Fruit fly (Drosophila melanogaster) whole organism, prepupa: ENCODE measurements around the gene Vlet.

Experiments used
- CG10631 ChIP-seq: fragments of 200-800 bp; sonication (Bioruptor generic); optimal IDR thresholded peaks from 2 replicates; lab custom pipeline; 2016; ENCODE audit warnings: missing biosample characterization, missing genetic modification characterization
- CG10669 ChIP-seq: fragments of 200-800 bp; sonication (Bioruptor generic); optimal IDR thresholded peaks from 3 replicates; lab custom pipeline; 2018; ENCODE audit warnings: missing biosample characterization, mild to moderate bottlenecking, missing genetic modification characterization, moderate library complexity
- CG11762 ChIP-seq: fragments of 200-800 bp; sonication (Bioruptor generic); optimal IDR thresholded peaks from 3 replicates; lab custom pipeline; 2016; ENCODE audit warnings: missing biosample characterization, missing genetic modification characterization; ENCODE audit not compliant: insufficient read depth
- CG11902 ChIP-seq: fragments of 200-800 bp; sonication (Bioruptor generic); optimal IDR thresholded peaks from 3 replicates; lab custom pipeline; 2016; ENCODE audit warnings: missing biosample characterization, missing genetic modification characterization
- CG15336 ChIP-seq: fragments of 200-800 bp; sonication (Bioruptor generic); IDR thresholded peaks from 2 replicates; pipeline ENCODE4 v1.3.6; 2022; ENCODE audit warnings: missing biosample characterization, missing genetic modification characterization
- CG1621 ChIP-seq: fragments of 200-800 bp; sonication (Bioruptor generic); optimal IDR thresholded peaks from 3 replicates; lab custom pipeline; 2018; ENCODE audit warnings: missing biosample characterization, mild to moderate bottlenecking, missing genetic modification characterization
- CG16779 ChIP-seq: fragments of 200-800 bp; sonication (Bioruptor generic); optimal IDR thresholded peaks from 3 replicates; lab custom pipeline; 2017; ENCODE audit warnings: missing biosample characterization, mild to moderate bottlenecking, missing genetic modification characterization
- CG3032 ChIP-seq: fragments of 200-800 bp; optimal IDR thresholded peaks from 2 replicates; lab custom pipeline; 2019; ENCODE audit warnings: missing biosample characterization, mild to moderate bottlenecking, missing genetic modification characterization, moderate library complexity
- CG31627 ChIP-seq: fragments of 200-800 bp; sonication (Bioruptor generic); optimal IDR thresholded peaks from 3 replicates; lab custom pipeline; 2016; ENCODE audit warnings: missing biosample characterization, missing genetic modification characterization
- CG32006 ChIP-seq: fragments of 200-800 bp; sonication (Bioruptor generic); optimal IDR thresholded peaks from 3 replicates; lab custom pipeline; 2017; ENCODE audit warnings: missing biosample characterization, mild to moderate bottlenecking, missing genetic modification characterization
- CG34406 ChIP-seq: fragments of 200-800 bp; sonication (Bioruptor generic); optimal IDR thresholded peaks from 3 replicates; lab custom pipeline; 2016; ENCODE audit warnings: missing biosample characterization, missing genetic modification characterization
- CG4318 ChIP-seq: fragments of 200-800 bp; sonication (Bioruptor generic); optimal IDR thresholded peaks from 3 replicates; lab custom pipeline; 2017; ENCODE audit warnings: missing biosample characterization, mild to moderate bottlenecking, missing genetic modification characterization
- CG6163 ChIP-seq: fragments of 200-800 bp; sonication (Bioruptor generic); IDR thresholded peaks from 3 replicates; pipeline ENCODE4 v1.3.6; 2022; ENCODE audit warnings: missing biosample characterization, missing genetic modification characterization
- CG6276 ChIP-seq: fragments of 200-800 bp; sonication (Bioruptor generic); optimal IDR thresholded peaks from 2 replicates; lab custom pipeline; 2017; ENCODE audit warnings: missing biosample characterization, mild to moderate bottlenecking, missing genetic modification characterization
- CG6792 ChIP-seq: fragments of 200-800 bp; sonication (Bioruptor generic); optimal IDR thresholded peaks from 3 replicates; lab custom pipeline; 2016; ENCODE audit warnings: missing biosample characterization, missing genetic modification characterization
- CG6808 ChIP-seq: fragments of 200-800 bp; sonication (Bioruptor generic); optimal IDR thresholded peaks from 3 replicates; lab custom pipeline; 2017; ENCODE audit warnings: missing biosample characterization, missing genetic modification characterization, mild to moderate bottlenecking, moderate library complexity, missing genetic modification reagents
- CG6854 ChIP-seq: fragments of 200-800 bp; sonication (Bioruptor generic); optimal IDR thresholded peaks from 2 replicates; lab custom pipeline; 2017; ENCODE audit warnings: missing biosample characterization, mild to moderate bottlenecking, missing genetic modification characterization
- CG7368 ChIP-seq: fragments of 200-800 bp; sonication (Bioruptor generic); optimal IDR thresholded peaks from 3 replicates; lab custom pipeline; 2016; ENCODE audit warnings: missing biosample characterization, missing genetic modification characterization
- CG8119 ChIP-seq: fragments of 200-800 bp; sonication (Bioruptor generic); IDR thresholded peaks from 3 replicates; pipeline ENCODE4 v1.3.6; 2022; ENCODE audit warnings: missing biosample characterization, missing genetic modification characterization
- CG8319 ChIP-seq: fragments of 200-800 bp; sonication (Bioruptor generic); optimal IDR thresholded peaks from 3 replicates; lab custom pipeline; 2016; ENCODE audit warnings: missing biosample characterization, missing genetic modification characterization
- CG9139 ChIP-seq: fragments of 200-800 bp; sonication (Bioruptor generic); optimal IDR thresholded peaks from 3 replicates; lab custom pipeline; 2017; ENCODE audit warnings: missing biosample characterization, mild to moderate bottlenecking, missing genetic modification characterization
- Eip75B ChIP-seq: fragments of 200-800 bp; sonication (Bioruptor generic); optimal IDR thresholded peaks from 3 replicates; lab custom pipeline; 2016; ENCODE audit warnings: missing biosample characterization, missing genetic modification characterization
- Eip78C ChIP-seq: fragments of 200-800 bp; sonication (Bioruptor generic); peaks from one replicate; lab custom pipeline; 2016; ENCODE audit warnings: missing biosample characterization, missing genetic modification characterization
- Ets21C ChIP-seq: fragments of 200-800 bp; sonication (Bioruptor generic); optimal IDR thresholded peaks from 3 replicates; lab custom pipeline; 2016; ENCODE audit warnings: missing biosample characterization, missing genetic modification characterization
- Ets96B ChIP-seq: fragments of 200-800 bp; optimal IDR thresholded peaks from 2 replicates; lab custom pipeline; 2019; ENCODE audit warnings: missing biosample characterization, mild to moderate bottlenecking, missing genetic modification characterization, moderate library complexity
- Gug ChIP-seq: fragments of 200-800 bp; sonication (Bioruptor generic); IDR thresholded peaks from 2 replicates; pipeline ENCODE4 v1.3.6; 2022; ENCODE audit warnings: missing biosample characterization, missing genetic modification characterization
- Hr38 ChIP-seq: sonication (Bioruptor generic); optimal IDR thresholded peaks from 2 replicates; lab custom pipeline; 2016; ENCODE audit warnings: missing biosample characterization, missing genetic modification characterization
- Hr39 ChIP-seq: fragments of 200-800 bp; sonication (Bioruptor generic); optimal IDR thresholded peaks from 2 replicates; lab custom pipeline; 2016; ENCODE audit warnings: missing biosample characterization, missing genetic modification characterization
- Lpt ChIP-seq: fragments of 200-800 bp; sonication (Bioruptor generic); optimal IDR thresholded peaks from 3 replicates; lab custom pipeline; 2016; ENCODE audit warnings: missing biosample characterization, missing genetic modification characterization
- Met ChIP-seq: fragments of 200-800 bp; sonication (Bioruptor generic); optimal IDR thresholded peaks from 3 replicates; lab custom pipeline; 2016; ENCODE audit warnings: missing biosample characterization, missing genetic modification characterization
- OdsH ChIP-seq: fragments of 200-800 bp; sonication (Bioruptor generic); optimal IDR thresholded peaks from 3 replicates; lab custom pipeline; 2016; ENCODE audit warnings: missing biosample characterization, missing genetic modification characterization
- Sox102F ChIP-seq: fragments of 200-800 bp; sonication (Bioruptor generic); optimal IDR thresholded peaks from 2 replicates; lab custom pipeline; 2016; ENCODE audit warnings: missing biosample characterization, mild to moderate bottlenecking, missing genetic modification characterization
- Sox14 ChIP-seq: fragments of 200-800 bp; sonication (Bioruptor generic); optimal IDR thresholded peaks from 3 replicates; lab custom pipeline; 2016; ENCODE audit warnings: missing biosample characterization, missing genetic modification characterization
- Sox15 ChIP-seq: fragments of 200-800 bp; sonication (Bioruptor generic); optimal IDR thresholded peaks from 3 replicates; lab custom pipeline; 2016; ENCODE audit warnings: missing biosample characterization, missing genetic modification characterization
- achi ChIP-seq: fragments of 200-800 bp; sonication (Bioruptor generic); optimal IDR thresholded peaks from 3 replicates; lab custom pipeline; 2016; ENCODE audit warnings: missing biosample characterization, missing genetic modification characterization
- acj6 ChIP-seq: fragments of 200-800 bp; sonication (Bioruptor generic); optimal IDR thresholded peaks from 3 replicates; lab custom pipeline; 2016; ENCODE audit warnings: missing biosample characterization, missing genetic modification characterization
- cyc ChIP-seq: fragments of 200-800 bp; sonication (Bioruptor generic); optimal IDR thresholded peaks from 3 replicates; lab custom pipeline; 2016; ENCODE audit warnings: missing biosample characterization, missing genetic modification characterization
- dac ChIP-seq: fragments of 200-800 bp; sonication (Bioruptor generic); optimal IDR thresholded peaks from 2 replicates; lab custom pipeline; 2017; ENCODE audit warnings: missing biosample characterization, mild to moderate bottlenecking, missing genetic modification characterization
- dsx ChIP-seq: fragments of 200-800 bp; optimal IDR thresholded peaks from 3 replicates; lab custom pipeline; 2019; ENCODE audit warnings: missing biosample characterization, mild to moderate bottlenecking, missing genetic modification characterization, moderate library complexity; ENCODE audit not compliant: poor library complexity, severe bottlenecking
- eg ChIP-seq: fragments of 200-800 bp; sonication (Bioruptor generic); IDR thresholded peaks from 3 replicates; pipeline ENCODE4 v1.3.6; 2022; ENCODE audit warnings: missing biosample characterization, missing genetic modification characterization
- esn ChIP-seq: fragments of 200-800 bp; sonication (Bioruptor generic); optimal IDR thresholded peaks from 2 replicates; lab custom pipeline; 2016; ENCODE audit warnings: missing biosample characterization, mild to moderate bottlenecking, missing genetic modification characterization, moderate library complexity
- fd59A ChIP-seq: fragments of 200-800 bp; sonication (Bioruptor generic); optimal IDR thresholded peaks from 2 replicates; lab custom pipeline; 2017; ENCODE audit warnings: missing biosample characterization, mild to moderate bottlenecking, missing genetic modification characterization, missing genetic modification reagents
- fd85E ChIP-seq: fragments of 200-800 bp; sonication (Bioruptor generic); optimal IDR thresholded peaks from 3 replicates; lab custom pipeline; 2016; ENCODE audit warnings: missing biosample characterization, missing genetic modification characterization
- fkh ChIP-seq: fragments of 200-800 bp; sonication (Bioruptor generic); optimal IDR thresholded peaks from 3 replicates; lab custom pipeline; 2017; ENCODE audit warnings: missing biosample characterization, mild to moderate bottlenecking, missing genetic modification characterization, moderate library complexity
- lz ChIP-seq: fragments of 200-800 bp; sonication (Bioruptor generic); optimal IDR thresholded peaks from 3 replicates; lab custom pipeline; 2016; ENCODE audit warnings: missing biosample characterization, missing genetic modification characterization
- net ChIP-seq: fragments of 200-800 bp; sonication (Bioruptor generic); optimal IDR thresholded peaks from 3 replicates; lab custom pipeline; 2016; ENCODE audit warnings: missing biosample characterization, missing genetic modification characterization
- pdm3 ChIP-seq: fragments of 200-800 bp; sonication (Bioruptor generic); optimal IDR thresholded peaks from 3 replicates; lab custom pipeline; 2016; ENCODE audit warnings: missing biosample characterization, missing genetic modification characterization
- salr ChIP-seq, 2 experiments: fragments of 200-800 bp; sonication (Bioruptor generic); optimal IDR thresholded peaks; 3 replicates each; lab custom pipeline; 2016 to 2018; ENCODE audit warnings: missing biosample characterization in 2 of 2, missing genetic modification characterization in 2 of 2, mild to moderate bottlenecking in 1 of 2
- spab ChIP-seq: fragments of 200-800 bp; sonication (Bioruptor generic); optimal IDR thresholded peaks from 2 replicates; lab custom pipeline; 2017; ENCODE audit warnings: missing biosample characterization, mild to moderate bottlenecking, missing genetic modification characterization, missing genetic modification reagents
- ss ChIP-seq, 2 experiments: fragments of 200-800 bp; sonication (Bioruptor generic); optimal IDR thresholded peaks; 2 replicates in 1 of 2; 3 replicates in 1 of 2; lab custom pipeline; 2017 to 2018; ENCODE audit warnings: mild to moderate bottlenecking in 2 of 2, missing biosample characterization in 2 of 2, missing genetic modification characterization in 2 of 2, moderate library complexity in 1 of 2
- svp ChIP-seq: fragments of 200-800 bp; sonication (Bioruptor generic); peaks from one replicate; lab custom pipeline; 2016; ENCODE audit warnings: missing biosample characterization, missing genetic modification characterization

Gene Vlet

dm6 chrX:11678539-11679040 lies at the start of gene Vlet, which contains the start of gene bif:
TSS of gene Vlet (minus strand) at chrX:11678589.
TSS of gene bif (plus strand) at chrX:11678970.
- TF ChIP-seq CG10669 (GFP tag; lab: Kevin White, UChicago) (peak; percentile 51), CG4318 (GFP tag; lab: Kevin White, UChicago) (peak; percentile 48), Eip75B (GFP tag; lab: Kevin White, UChicago) (no peak), Sox14 (peak; percentile 47), Ets96B (tag; lab: Kevin White, UChicago) (peak; percentile 31), CG15336 (GFP tag; lab: Robert Waterston, UW) (peak; percentile 43; the same call in 1 of the 2 replicates), Eip78C (GFP tag; lab: Kevin White, UChicago) (peak; percentile 46), cyc (GFP tag; lab: Kevin White, UChicago) (peak; percentile 38), salr (GFP tag; optimal IDR thresholded peaks at IDR 0.05; lab: Kevin White, UChicago) (peak in 1 of 2 experiments; percentile 16), CG31627 (peak; percentile 60), net (GFP tag; lab: Kevin White, UChicago) (peak; percentile 36), Lpt (GFP tag; lab: Kevin White, UChicago) (no peak), CG7368 (GFP tag; lab: Kevin White, UChicago) (peak; percentile 48), CG6854 (GFP tag; lab: Kevin White, UChicago) (no peak), Met (GFP tag; lab: Kevin White, UChicago) (no peak), svp (GFP tag; lab: Kevin White, UChicago) (peak; percentile 81), CG16779 (tag; lab: Kevin White, UChicago) (no peak), dsx (GFP tag; lab: Kevin White, UChicago) (peak; percentile 27), fd59A (GFP tag; lab: Kevin White, UChicago) (peak; percentile 34), CG8119 (peak; percentile 48; the same call in 1 of the 3 replicates), acj6 (GFP tag; lab: Kevin White, UChicago) (peak; percentile 63), eg (peak; percentile 52; the same call in 1 of the 3 replicates), spab (peak; percentile 10), Sox15 (GFP tag; lab: Kevin White, UChicago) (peak; percentile 55), ss (GFP tag; optimal IDR thresholded peaks at IDR 0.05; lab: Kevin White, UChicago) (peak in 1 of 2 experiments; percentile 39), Hr38 (GFP tag; lab: Kevin White, UChicago) (no peak), Gug (GFP tag; lab: Robert Waterston, UW) (peak; percentile 52; the same call in 1 of the 2 replicates), fd85E (GFP tag; lab: Kevin White, UChicago) (no peak), CG9139 (no peak), CG6808 (GFP tag; lab: Kevin White, UChicago) (peak; percentile 65), fkh (GFP tag; lab: Kevin White, UChicago) (peak; percentile 45), CG11902 (GFP tag; lab: Kevin White, UChicago) (peak; percentile 57), CG10631 (GFP tag; lab: Kevin White, UChicago) (peak; percentile 70), pdm3 (GFP tag; lab: Kevin White, UChicago) (no peak), Hr39 (GFP tag; lab: Kevin White, UChicago) (peak; percentile 63), Sox102F (GFP tag; lab: Kevin White, UChicago) (no peak), CG1621 (tag; lab: Kevin White, UChicago) (no peak), CG8319 (GFP tag; lab: Kevin White, UChicago) (peak; percentile 48), CG34406 (GFP tag; lab: Kevin White, UChicago) (peak; percentile 57), CG3032 (tag; lab: Kevin White, UChicago) (peak; percentile 54), achi (peak; percentile 67), CG6276 (GFP tag; lab: Kevin White, UChicago) (no peak), CG6163 (GFP tag; lab: Robert Waterston, UW) (0 out of 3 replicates have a peak, but pooled peaks have one; percentile 46), lz (GFP tag; lab: Kevin White, UChicago) (peak; percentile 48), CG32006 (GFP tag; lab: Kevin White, UChicago) (peak; percentile 77), CG11762 (GFP tag; lab: Kevin White, UChicago) (peak; percentile 49), dac (GFP tag; lab: Kevin White, UChicago) (peak; percentile 37), esn (GFP tag; lab: Kevin White, UChicago) (peak; percentile 45), CG6792 (GFP tag; lab: Kevin White, UChicago) (peak; percentile 47), OdsH (peak; percentile 66), Ets21C (GFP tag; lab: Kevin White, UChicago) (peak; percentile 38)
